Fruit fly (Drosophila melanogaster) whole organism, embryonic: Measurements from ENCODE around the gene Mbs.
A peak's percentile ranks its signal among the peaks of the same experiment; 100 is the strongest.

Experiments
- CG4707 ChIP-seq: fragments of 200-800 bp; sonication (Bioruptor generic); optimal IDR thresholded peaks from 2 replicates; lab custom pipeline; 2018; ENCODE audit warnings: missing biosample characterization, mild to moderate bottlenecking, missing genetic modification characterization, moderate library complexity
- CG7786 ChIP-seq: fragments of 200-800 bp; sonication (Bioruptor generic); optimal IDR thresholded peaks from 2 replicates; lab custom pipeline; 2016; ENCODE audit warnings: missing biosample characterization, missing genetic modification characterization
- D19B ChIP-seq: fragments of 200-800 bp; sonication (Bioruptor generic); optimal IDR thresholded peaks from 2 replicates; lab custom pipeline; 2017; ENCODE audit warnings: missing biosample characterization, mild to moderate bottlenecking, missing genetic modification characterization
- org-1 ChIP-seq: fragments of 200-800 bp; sonication (Bioruptor generic); optimal IDR thresholded peaks from 2 replicates; lab custom pipeline; 2017; ENCODE audit warnings: missing biosample characterization, missing genetic modification characterization
- wor ChIP-seq: fragments of 200-800 bp; sonication (Bioruptor generic); IDR thresholded peaks from 2 replicates; pipeline ENCODE4 v1.3.6; 2022; ENCODE audit warnings: missing biosample characterization, missing genetic modification characterization

DNA sequence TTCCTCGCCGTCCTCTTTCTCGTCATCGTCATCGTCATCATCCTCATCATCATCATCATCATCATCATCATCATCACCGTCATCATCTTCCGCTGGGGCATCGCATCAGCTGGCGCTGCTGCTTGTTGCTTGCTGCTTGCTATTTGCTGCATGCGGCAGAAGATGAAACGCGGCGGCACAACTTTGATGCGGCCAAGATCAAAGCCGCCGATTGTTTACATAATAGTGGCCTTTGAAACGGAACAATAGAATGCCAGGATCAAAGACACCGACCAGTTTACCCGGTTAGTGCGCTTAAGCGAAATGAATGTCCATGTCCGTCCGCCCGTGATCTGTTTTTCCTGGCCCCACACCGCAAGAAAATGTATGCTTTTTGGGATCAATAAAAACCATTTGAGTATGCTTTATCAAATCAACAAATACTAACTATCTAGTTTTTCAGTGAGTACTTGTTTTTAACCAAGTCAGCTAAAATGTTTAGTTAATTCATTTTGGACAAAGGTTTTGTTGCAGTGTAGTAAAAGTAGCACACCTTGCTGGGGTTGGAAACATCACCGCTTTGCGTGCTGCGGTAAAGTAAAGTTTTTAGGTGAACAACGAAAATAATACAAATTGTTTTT lies 30.6 kb upstream of the Mbs start:
- TF ChIP-seq CG4707 (GFP tag; lab: Kevin White, UChicago) (peak; percentile 30), CG7786 (GFP tag; lab: Kevin White, UChicago) (peak; percentile 33), org-1 (peak; percentile 17), D19B (no peak), wor (GFP tag; lab: Robert Waterston, UW) (no peak)
